Fruit fly (Drosophila melanogaster): ENCODE results near the gene fipi.

dm6 chr2L:4818056-4818455, 24.2 kb upstream of the fipi start, which contains the start of gene CG3225:
- no peak for TF ChIP-seq CG5204 (GFP tag; optimal IDR thresholded peaks at IDR 0.05)
- TF ChIP-seq CG7045 (GFP tag; optimal IDR thresholded peaks at IDR 0.05) = no peak
- no peak for TF ChIP-seq CG14711 (tag; optimal IDR thresholded peaks at IDR 0.05)
- no peak for TF ChIP-seq CG1620 (GFP tag; optimal IDR thresholded peaks at IDR 0.05)
- TF ChIP-seq CG12768 (GFP tag; optimal IDR thresholded peaks at IDR 0.05) = no peak
- TF ChIP-seq kay (GFP tag; ENCODE audit: borderline replicate concordance) = no peak
- TF ChIP-seq tj (GFP tag; optimal IDR thresholded peaks at IDR 0.05) = no peak

Measured in whole organism, adult.